Worm (Caenorhabditis elegans) whole organism, late embryonic: ENCODE data around the gene ins-10.

ENCODE experiments used
- F13H6.1 ChIP-seq: sonication (generic microtip); optimal IDR thresholded peaks from 2 replicates; lab custom pipeline; 2016; ENCODE audit warnings: missing genetic modification characterization, missing compliant biosample characterization
- ama-1 ChIP-seq: fragments of 150-350 bp; optimal IDR thresholded peaks from 2 replicates; lab custom pipeline; 2014
- nhr-11 ChIP-seq: fragments of 150-350 bp; optimal IDR thresholded peaks from 2 replicates; lab custom pipeline; 2014; ENCODE audit warnings: missing biosample characterization, missing genetic modification characterization
- tbx-2 ChIP-seq: sonication (generic microtip); optimal IDR thresholded peaks from 2 replicates; lab custom pipeline; 2016; ENCODE audit warnings: missing genetic modification characterization, missing compliant biosample characterization
- tbx-7 ChIP-seq: sonication (generic microtip); optimal IDR thresholded peaks from 2 replicates; lab custom pipeline; 2016; ENCODE audit warnings: missing genotype, missing genetic modification characterization, missing compliant biosample characterization

ce11 chrV:14026194-14026593 is 7.6 kb upstream of the ins-10 start, which contains the start of gene T08G5.2:
- TF ChIP-seq tbx-2 (no peak), tbx-7 (tag; lab: Kevin White, UChicago) (no peak), ama-1 (lab: Kevin White, UChicago) (no peak), nhr-11 (tag; lab: Kevin White, UChicago) (no peak), F13H6.1 (tag; lab: Kevin White, UChicago) (no peak)
